Worm (Caenorhabditis elegans): Measurements from ENCODE around the gene str-101.

ce11 chrV:15668870-15669269 lies 42.9 kb downstream of the str-101 start, which contains the start of gene K06B4.4:
- TF ChIP-seq klf-2 (GFP tag; conservative IDR thresholded peaks at IDR 0.05) (no peak), flt-1 (GFP tag; IDR thresholded peaks at IDR 0.05) (no peak), T22C8.4 (GFP tag; IDR thresholded peaks at IDR 0.05) (no peak), ref-1 (GFP tag; conservative IDR thresholded peaks at IDR 0.05) (no peak), ztf-23 (GFP tag; IDR thresholded peaks at IDR 0.05) (no peak), tab-1 (GFP tag; IDR thresholded peaks at IDR 0.05) (no peak), ztf-29 (GFP tag; IDR thresholded peaks at IDR 0.05) (no peak), med-1 (GFP tag; optimal IDR thresholded peaks at IDR 0.05; ENCODE audit: insufficient read depth) (no peak)

All from whole organism, midembryonic.